Fruit fly (Drosophila melanogaster) whole organism, embryonic: ENCODE measurements around the gene JMJD5.

Experiments
- CG11093 ChIP-seq: fragments of 200-800 bp; sonication (Bioruptor generic); IDR thresholded peaks from 3 replicates; pipeline ENCODE4 v1.3.6; 2022; ENCODE audit warnings: missing biosample characterization, missing genetic modification characterization
- CG11504 ChIP-seq: fragments of 200-800 bp; sonication (Bioruptor generic); optimal IDR thresholded peaks from 3 replicates; lab custom pipeline; 2019; ENCODE audit warnings: missing biosample characterization, mild to moderate bottlenecking, missing genetic modification characterization, moderate library complexity
- CG12236 ChIP-seq: fragments of 200-800 bp; sonication (Bioruptor generic); optimal IDR thresholded peaks from 2 replicates; lab custom pipeline; 2016; ENCODE audit warnings: missing biosample characterization, missing genetic modification characterization
- CG17361 ChIP-seq: fragments of 200-800 bp; sonication (Bioruptor generic); IDR thresholded peaks from 3 replicates; pipeline ENCODE4 v1.3.6; 2022; ENCODE audit warnings: missing biosample characterization, missing genetic modification characterization
- CG17385 ChIP-seq: fragments of 200-800 bp; sonication (Bioruptor generic); optimal IDR thresholded peaks from 3 replicates; lab custom pipeline; 2018; ENCODE audit warnings: missing biosample characterization, mild to moderate bottlenecking, missing genetic modification characterization
- CG2875 ChIP-seq: fragments of 200-800 bp; sonication (Bioruptor generic); optimal IDR thresholded peaks from 2 replicates; lab custom pipeline; 2017; ENCODE audit warnings: missing biosample characterization, mild to moderate bottlenecking, missing genetic modification characterization, missing genetic modification reagents
- CG33213 ChIP-seq: fragments of 200-800 bp; sonication (Bioruptor generic); optimal IDR thresholded peaks from 3 replicates; lab custom pipeline; 2016; ENCODE audit warnings: missing biosample characterization, missing genetic modification characterization
- CG4707 ChIP-seq: fragments of 200-800 bp; sonication (Bioruptor generic); optimal IDR thresholded peaks from 2 replicates; lab custom pipeline; 2018; ENCODE audit warnings: missing biosample characterization, mild to moderate bottlenecking, missing genetic modification characterization, moderate library complexity
- CG6854 ChIP-seq: fragments of 200-800 bp; sonication (Bioruptor generic); optimal IDR thresholded peaks from 3 replicates; lab custom pipeline; 2017; ENCODE audit warnings: missing biosample characterization, mild to moderate bottlenecking, missing genetic modification characterization
- CG7372 ChIP-seq: fragments of 200-800 bp; sonication (Bioruptor generic); IDR thresholded peaks from 2 replicates; pipeline ENCODE4 v1.3.6; 2022; ENCODE audit warnings: missing biosample characterization, missing genetic modification characterization
- CG7556 ChIP-seq: fragments of 200-800 bp; sonication (Bioruptor generic); optimal IDR thresholded peaks from 2 replicates; lab custom pipeline; 2017; ENCODE audit warnings: missing biosample characterization, mild to moderate bottlenecking, missing genetic modification characterization
- CG8281 ChIP-seq: fragments of 200-800 bp; sonication (Bioruptor generic); optimal IDR thresholded peaks from 2 replicates; lab custom pipeline; 2018; ENCODE audit warnings: missing biosample characterization, mild to moderate bottlenecking, missing genetic modification characterization, moderate library complexity
- CG9727 ChIP-seq: fragments of 200-800 bp; sonication (Bioruptor generic); optimal IDR thresholded peaks from 3 replicates; lab custom pipeline; 2017; ENCODE audit warnings: missing biosample characterization, mild to moderate bottlenecking, missing genetic modification characterization
- CG9932 ChIP-seq: fragments of 200-800 bp; sonication (Bioruptor generic); IDR thresholded peaks from 2 replicates; pipeline ENCODE4 v1.3.6; 2022; ENCODE audit warnings: missing biosample characterization, missing genetic modification characterization
- CoRest ChIP-seq: fragments of 200-800 bp; sonication (Bioruptor generic); optimal IDR thresholded peaks from 3 replicates; lab custom pipeline; 2018; ENCODE audit warnings: missing biosample characterization, mild to moderate bottlenecking, missing genetic modification characterization, moderate library complexity
- E2f1 ChIP-seq: fragments of 200-800 bp; sonication (Bioruptor generic); IDR thresholded peaks from 2 replicates; pipeline ENCODE4 v1.3.6; 2022; ENCODE audit warnings: missing biosample characterization, missing genetic modification characterization
- Jarid2 ChIP-seq: fragments of 200-800 bp; sonication (Bioruptor generic); optimal IDR thresholded peaks from 3 replicates; lab custom pipeline; 2017; ENCODE audit warnings: mild to moderate bottlenecking, missing biosample characterization, missing genetic modification reagents, missing genetic modification characterization
- MTF-1 ChIP-seq: fragments of 200-800 bp; sonication (Bioruptor generic); optimal IDR thresholded peaks from 2 replicates; lab custom pipeline; 2018; ENCODE audit warnings: missing biosample characterization, mild to moderate bottlenecking, missing genetic modification characterization, borderline replicate concordance
- Max ChIP-seq: fragments of 200-800 bp; sonication (Bioruptor generic); optimal IDR thresholded peaks from 2 replicates; lab custom pipeline; 2016; ENCODE audit warnings: missing biosample characterization, mild to moderate bottlenecking, missing genetic modification characterization
- Nf-YC ChIP-seq: fragments of 200-800 bp; optimal IDR thresholded peaks from 3 replicates; lab custom pipeline; 2019; ENCODE audit warnings: missing biosample characterization, mild to moderate bottlenecking, missing genetic modification characterization, moderate library complexity
- Pdp1 ChIP-seq, 2 experiments: fragments of 200-800 bp; sonication (Bioruptor generic); optimal IDR thresholded peaks; 3 replicates each; lab custom pipeline; 2016; ENCODE audit warnings: missing biosample characterization in 2 of 2, missing genetic modification characterization in 2 of 2, mild to moderate bottlenecking in 1 of 2, moderate library complexity in 1 of 2
- Ptx1 ChIP-seq: fragments of 200-800 bp; sonication (Bioruptor generic); IDR thresholded peaks from 2 replicates; pipeline ENCODE4 v1.3.6; 2022; ENCODE audit warnings: missing biosample characterization, missing genetic modification characterization
- Ssrp ChIP-seq: fragments of 200-800 bp; sonication (Bioruptor generic); optimal IDR thresholded peaks from 2 replicates; lab custom pipeline; 2018; ENCODE audit warnings: missing biosample characterization, mild to moderate bottlenecking, missing genetic modification characterization, moderate library complexity
- btn ChIP-seq: fragments of 200-800 bp; sonication (Bioruptor generic); optimal IDR thresholded peaks from 2 replicates; lab custom pipeline; 2016; ENCODE audit warnings: missing biosample characterization, missing genetic modification characterization
- chn ChIP-seq: fragments of 200-800 bp; sonication (Bioruptor generic); optimal IDR thresholded peaks from 2 replicates; lab custom pipeline; 2016; ENCODE audit warnings: missing biosample characterization, missing genetic modification characterization
- crol ChIP-seq: fragments of 200-800 bp; sonication (Bioruptor generic); IDR thresholded peaks from 2 replicates; pipeline ENCODE4 v1.3.6; 2022; ENCODE audit warnings: missing biosample characterization, missing genetic modification characterization
- cwo ChIP-seq: fragments of 200-800 bp; sonication (Bioruptor generic); optimal IDR thresholded peaks from 3 replicates; lab custom pipeline; 2017; ENCODE audit warnings: missing biosample characterization, missing genetic modification characterization, mild to moderate bottlenecking, moderate library complexity, missing genetic modification reagents
- dimm ChIP-seq: fragments of 200-800 bp; sonication (Bioruptor generic); IDR thresholded peaks from 2 replicates; pipeline ENCODE4 v1.3.6; 2022; ENCODE audit warnings: missing biosample characterization, missing genetic modification characterization
- dpn ChIP-seq, 2 experiments: fragments of 200-800 bp; sonication (Bioruptor generic); optimal IDR thresholded peaks; 3 replicates each; lab custom pipeline; 2016; ENCODE audit warnings: missing biosample characterization in 2 of 2, missing genetic modification characterization in 2 of 2
- ewg ChIP-seq: fragments of 200-800 bp; sonication (Bioruptor generic); optimal IDR thresholded peaks from 3 replicates; lab custom pipeline; 2017; ENCODE audit warnings: mild to moderate bottlenecking, missing biosample characterization, missing genetic modification reagents, missing genetic modification characterization
- gem ChIP-seq: fragments of 200-800 bp; sonication (Bioruptor generic); optimal IDR thresholded peaks from 2 replicates; lab custom pipeline; 2019; ENCODE audit warnings: missing biosample characterization, mild to moderate bottlenecking, missing genetic modification characterization, moderate library complexity
- gfzf ChIP-seq: fragments of 200-800 bp; sonication (Bioruptor generic); optimal IDR thresholded peaks from 2 replicates; lab custom pipeline; 2016; ENCODE audit warnings: missing biosample characterization, mild to moderate bottlenecking, missing genetic modification characterization, moderate library complexity
- grau ChIP-seq: fragments of 200-800 bp; optimal IDR thresholded peaks from 3 replicates; lab custom pipeline; 2019; ENCODE audit warnings: missing biosample characterization, mild to moderate bottlenecking, missing genetic modification characterization, moderate library complexity
- lab ChIP-seq: fragments of 200-800 bp; sonication (Bioruptor generic); optimal IDR thresholded peaks from 3 replicates; lab custom pipeline; 2017; ENCODE audit warnings: missing biosample characterization, missing genetic modification characterization, mild to moderate bottlenecking, moderate library complexity, missing genetic modification reagents
- nerfin-1 ChIP-seq: fragments of 200-800 bp; sonication (Bioruptor generic); optimal IDR thresholded peaks from 3 replicates; lab custom pipeline; 2019; ENCODE audit warnings: missing biosample characterization, mild to moderate bottlenecking, missing genetic modification characterization, moderate library complexity
- odd ChIP-seq: fragments of 200-800 bp; sonication (Bioruptor generic); optimal IDR thresholded peaks from 2 replicates; lab custom pipeline; 2017; ENCODE audit warnings: missing biosample characterization, mild to moderate bottlenecking, missing genetic modification characterization
- org-1 ChIP-seq: fragments of 200-800 bp; sonication (Bioruptor generic); optimal IDR thresholded peaks from 2 replicates; lab custom pipeline; 2017; ENCODE audit warnings: missing biosample characterization, missing genetic modification characterization
- pan ChIP-seq, 4 experiments: fragments of >200 bp in 3 of 4; fragments of 200-800 bp in 1 of 4; sonication (Bioruptor generic) in 1 of 4; optimal IDR thresholded peaks in 3 of 4; IDR thresholded peaks in 1 of 4; 2 replicates each; pipeline versions ENCODE4 v1.3.6 to Lab custom; 2017 to 2022; ENCODE audit warnings: missing biosample characterization in 2 of 4, missing genetic modification characterization in 2 of 4, mixed read lengths in 1 of 4
- peb ChIP-seq: fragments of 200-800 bp; sonication (Bioruptor generic); IDR thresholded peaks from 2 replicates; pipeline ENCODE4 v1.3.6; 2022; ENCODE audit warnings: missing biosample characterization, missing genetic modification characterization
- scrt ChIP-seq: fragments of 200-800 bp; sonication (Bioruptor generic); optimal IDR thresholded peaks from 2 replicates; lab custom pipeline; 2018; ENCODE audit warnings: missing biosample characterization, mild to moderate bottlenecking, missing genetic modification characterization, moderate library complexity
- sens ChIP-seq: fragments of 200-800 bp; sonication (Bioruptor generic); peaks from one replicate; lab custom pipeline; 2016; ENCODE audit warnings: missing biosample characterization, missing genetic modification characterization
- slou ChIP-seq: fragments of 200-800 bp; sonication (Bioruptor generic); optimal IDR thresholded peaks from 3 replicates; lab custom pipeline; 2016; ENCODE audit warnings: missing biosample characterization, missing genetic modification characterization
- tap ChIP-seq: fragments of 200-800 bp; optimal IDR thresholded peaks from 3 replicates; lab custom pipeline; 2019; ENCODE audit warnings: missing biosample characterization, mild to moderate bottlenecking, missing genetic modification characterization, moderate library complexity
- twi ChIP-seq: fragments of 200-800 bp; optimal IDR thresholded peaks from 2 replicates; lab custom pipeline; 2019; ENCODE audit warnings: missing biosample characterization, mild to moderate bottlenecking, missing genetic modification characterization, moderate library complexity
- unpg ChIP-seq: fragments of 200-800 bp; sonication (Bioruptor generic); optimal IDR thresholded peaks from 3 replicates; lab custom pipeline; 2018; ENCODE audit warnings: missing biosample characterization, mild to moderate bottlenecking, missing genetic modification characterization, moderate library complexity
- vvl ChIP-seq: fragments of 200-800 bp; sonication (Bioruptor generic); IDR thresholded peaks from 2 replicates; pipeline ENCODE4 v1.3.6; 2022; ENCODE audit warnings: missing biosample characterization, missing genetic modification characterization
- zen ChIP-seq: fragments of 200-800 bp; sonication (Bioruptor generic); optimal IDR thresholded peaks from 3 replicates; lab custom pipeline; 2018; ENCODE audit warnings: missing biosample characterization, mild to moderate bottlenecking, missing genetic modification characterization, moderate library complexity
- zen2 ChIP-seq: fragments of 200-800 bp; sonication (Bioruptor generic); IDR thresholded peaks from 3 replicates; pipeline ENCODE4 v1.3.6; 2022; ENCODE audit warnings: missing biosample characterization, missing genetic modification characterization; ENCODE audit not compliant: partially characterized antibody

The JMJD5 gene

DNA sequence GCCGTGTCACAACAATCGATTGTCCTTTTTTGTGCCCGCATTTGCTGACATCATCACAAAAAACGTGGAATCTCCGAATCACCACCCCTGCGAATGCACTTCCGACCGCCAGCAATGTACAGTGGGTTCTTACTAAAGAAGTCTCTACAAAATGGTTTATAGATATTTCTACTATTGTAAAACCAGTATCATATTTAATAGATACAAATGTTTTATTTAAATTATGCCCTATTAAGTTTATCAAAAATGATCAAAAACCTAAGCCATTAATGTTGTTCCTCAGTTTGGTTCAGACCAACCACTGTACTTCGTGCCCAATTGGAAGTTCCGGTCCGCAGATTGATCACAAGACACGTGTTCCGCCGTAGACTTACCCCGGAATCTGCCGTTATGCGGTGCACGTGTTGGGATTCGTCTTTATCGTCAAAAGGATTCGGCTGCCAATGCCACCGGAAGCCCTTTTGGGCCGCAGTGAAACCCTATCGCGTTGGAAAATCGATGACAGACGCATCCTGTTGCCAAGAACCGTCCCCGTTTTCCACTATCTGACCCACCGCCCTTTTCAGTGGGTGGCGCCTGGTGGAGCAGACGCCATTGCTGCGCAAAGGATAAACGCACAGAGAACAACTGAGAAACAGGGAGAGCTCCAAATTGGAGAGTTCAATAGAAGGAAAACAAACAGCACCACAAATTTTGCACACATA is 36.5 kb downstream of the JMJD5 start:
- no peak for TF ChIP-seq CG6854 (GFP tag; lab: Kevin White, UChicago)
- TF ChIP-seq gfzf (GFP tag; lab: Kevin White, UChicago), result no peak
- TF ChIP-seq gem (tag; lab: Kevin White, UChicago), result peak; percentile 64
- peak; percentile 80 for TF ChIP-seq CG4707 (GFP tag; lab: Kevin White, UChicago)
- TF ChIP-seq dpn (GFP tag; optimal IDR thresholded peaks at IDR 0.05; lab: Kevin White, UChicago), result peak in 1 of 2 experiments; percentile 5
- no peak for TF ChIP-seq Jarid2 (GFP tag; lab: Kevin White, UChicago)
- no peak for TF ChIP-seq zen2 (GFP tag; lab: Robert Waterston, UW)
- no peak for TF ChIP-seq CG12236 (GFP tag; lab: Kevin White, UChicago)
- TF ChIP-seq vvl (GFP tag; lab: Robert Waterston, UW), result peak; percentile 58; the same call in 1 of the 2 replicates
- TF ChIP-seq zen (tag; lab: Kevin White, UChicago), result peak; percentile 12
- peak; percentile 12 for TF ChIP-seq CoRest (tag; lab: Kevin White, UChicago)
- TF ChIP-seq grau (tag; lab: Kevin White, UChicago), result peak; percentile 64
- peak; percentile 49 for TF ChIP-seq unpg (GFP tag; lab: Kevin White, UChicago)
- TF ChIP-seq crol (GFP tag; lab: Robert Waterston, UW), result no peak
- TF ChIP-seq Ssrp, result peak; percentile 23
- no peak for TF ChIP-seq MTF-1 (GFP tag; lab: Kevin White, UChicago)
- no peak for TF ChIP-seq pan (optimal IDR thresholded peaks at IDR 0.05; lab: Kevin White, UChicago)
- peak in 1 of 2 experiments; percentile 46 for TF ChIP-seq pan (GFP tag; optimal IDR thresholded peaks at IDR 0.05 in 1 of 2, IDR thresholded peaks at IDR 0.05 in 1 of 2)
- TF ChIP-seq btn (GFP tag; lab: Kevin White, UChicago), result no peak
- peak; percentile 42; the same call in 1 of the 2 replicates for TF ChIP-seq peb (GFP tag; lab: Robert Waterston, UW)
- TF ChIP-seq CG9932, result no peak
- TF ChIP-seq CG7372 (GFP tag; lab: Robert Waterston, UW), result no peak
- TF ChIP-seq CG33213 (GFP tag; lab: Kevin White, UChicago), result no peak
- no peak for TF ChIP-seq CG2875 (GFP tag; lab: Kevin White, UChicago)
- TF ChIP-seq sens (GFP tag; lab: Kevin White, UChicago), result peak; percentile 80
- peak; percentile 19 for TF ChIP-seq tap (tag; lab: Kevin White, UChicago)
- TF ChIP-seq CG8281 (tag; lab: Kevin White, UChicago), result no peak
- peak; percentile 14 for TF ChIP-seq CG9727 (GFP tag; lab: Kevin White, UChicago)
- TF ChIP-seq CG17385, result peak; percentile 26
- TF ChIP-seq Pdp1 (GFP tag; optimal IDR thresholded peaks at IDR 0.05; lab: Kevin White, UChicago), result peak in 1 of 2 experiments; percentile 18
- no peak for TF ChIP-seq scrt (GFP tag; lab: Kevin White, UChicago)
- TF ChIP-seq Nf-YC (tag; lab: Kevin White, UChicago), result peak; percentile 15
- TF ChIP-seq org-1 (GFP tag; lab: Kevin White, UChicago), result peak; percentile 7
- TF ChIP-seq E2f1 (GFP tag; lab: Robert Waterston, UW), result peak; percentile 17; the same call in 1 of the 2 replicates
- TF ChIP-seq slou, result no peak
- TF ChIP-seq cwo (GFP tag; lab: Kevin White, UChicago), result peak; percentile 5
- peak; percentile 58 for TF ChIP-seq CG7556 (GFP tag; lab: Kevin White, UChicago)
- TF ChIP-seq Max (GFP tag; lab: Kevin White, UChicago), result peak; percentile 6
- 0 out of 2 replicates have a peak, but pooled peaks have one; percentile 17 for TF ChIP-seq Ptx1 (GFP tag; lab: Robert Waterston, UW)
- no peak for TF ChIP-seq dimm (GFP tag; lab: Robert Waterston, UW)
- peak; percentile 53; the same call in 1 of the 3 replicates for TF ChIP-seq CG17361 (GFP tag; lab: Robert Waterston, UW)
- no peak for TF ChIP-seq CG11093 (GFP tag; lab: Robert Waterston, UW)
- peak; percentile 14 for TF ChIP-seq odd
- peak; percentile 7 for TF ChIP-seq twi (tag; lab: Kevin White, UChicago)
- peak; percentile 32 for TF ChIP-seq nerfin-1 (tag; lab: Kevin White, UChicago)
- peak; percentile 30 for TF ChIP-seq chn
- TF ChIP-seq ewg (GFP tag; lab: Kevin White, UChicago), result peak; percentile 39
- TF ChIP-seq CG11504 (tag; lab: Kevin White, UChicago), result peak; percentile 50
- peak; percentile 29 for TF ChIP-seq lab (GFP tag; lab: Kevin White, UChicago)
